Worm (Caenorhabditis elegans) whole organism, early embryonic: ENCODE results near the gene tmbi-4.

Experiments used
- aly-1 ChIP-seq: sonication (generic microtip); optimal IDR thresholded peaks from 2 replicates; lab custom pipeline; 2016; ENCODE audit warnings: missing genetic modification characterization, missing compliant biosample characterization
- ama-1 ChIP-seq: fragments of 150-350 bp; optimal IDR thresholded peaks from 2 replicates; lab custom pipeline; 2014
- ceh-13 ChIP-seq: fragments of 200-800 bp; sonication (Bioruptor generic); optimal IDR thresholded peaks from 2 replicates; lab custom pipeline; 2018; ENCODE audit warnings: mild to moderate bottlenecking, missing genetic modification characterization, missing compliant biosample characterization
- ets-7 ChIP-seq: sonication (generic microtip); optimal IDR thresholded peaks from 2 replicates; lab custom pipeline; 2016; ENCODE audit warnings: missing genotype, missing genetic modification characterization, missing compliant biosample characterization
- flt-1 ChIP-seq: fragments of 200-800 bp; sonication (Bioruptor generic); IDR thresholded peaks from 2 replicates; pipeline ENCODE4 v1.3.6; 2022; ENCODE audit warnings: missing genetic modification characterization, missing compliant biosample characterization
- hmbx-1 ChIP-seq: sonication (generic microtip); optimal IDR thresholded peaks from 2 replicates; lab custom pipeline; 2016; ENCODE audit warnings: mild to moderate bottlenecking, missing genetic modification characterization, missing compliant biosample characterization
- hnd-1 ChIP-seq: sonication (generic microtip); optimal IDR thresholded peaks from 2 replicates; lab custom pipeline; 2016; ENCODE audit warnings: missing genetic modification characterization, missing compliant biosample characterization
- pes-1 ChIP-seq: fragments of 200-800 bp; sonication (Bioruptor generic); IDR thresholded peaks from 2 replicates; pipeline ENCODE4 v1.3.6; 2022; ENCODE audit warnings: missing genetic modification reagents, missing genetic modification characterization, missing compliant biosample characterization
- sea-1 ChIP-seq: fragments of 200-800 bp; sonication (Bioruptor generic); conservative IDR thresholded peaks from 2 replicates; pipeline ENCODE4 v1.3.6; 2022; ENCODE audit warnings: missing genetic modification characterization, missing compliant biosample characterization

- TF ChIP-seq ama-1 (lab: Kevin White, UChicago) (no peak), flt-1 (GFP tag; lab: Robert Waterston, UW) (no peak), pes-1 (GFP tag; lab: Robert Waterston, UW) (no peak), hmbx-1 (tag; lab: Kevin White, UChicago) (no peak), ceh-13 (GFP tag; lab: Kevin White, UChicago) (no peak), sea-1 (GFP tag; lab: Robert Waterston, UW) (no peak), aly-1 (tag; lab: Kevin White, UChicago) (no peak), ets-7 (tag; lab: Kevin White, UChicago) (no peak), hnd-1 (tag; lab: Kevin White, UChicago) (no peak)
Observed at ce11 chrX:9117541-9117940, 33.0 kb upstream of the tmbi-4 start.
